Worm (Caenorhabditis elegans): ENCODE measurements around the gene M18.6.
A peak's percentile ranks its signal among the peaks of the same experiment; 100 is the strongest.

- no peak for TF ChIP-seq zip-2 (tag; optimal IDR thresholded peaks at IDR 0.05)
- TF ChIP-seq hlh-30 (tag; optimal IDR thresholded peaks at IDR 0.05; ENCODE audit: insufficient read depth): peak; percentile 56
- no peak for TF ChIP-seq nhr-11 (tag; optimal IDR thresholded peaks at IDR 0.05)
- no peak for TF ChIP-seq fkh-10 (GFP tag; optimal IDR thresholded peaks at IDR 0.05)
- TF ChIP-seq nhr-237 (tag; optimal IDR thresholded peaks at IDR 0.05): no peak
- TF ChIP-seq ceh-32 (tag; optimal IDR thresholded peaks at IDR 0.05; ENCODE audit: poor library complexity): no peak
- TF ChIP-seq snpc-4 (tag; optimal IDR thresholded peaks at IDR 0.05): no peak
- no peak for TF ChIP-seq nhr-48 (tag; optimal IDR thresholded peaks at IDR 0.05)
- no peak for TF ChIP-seq pha-4 (GFP tag; IDR thresholded peaks at IDR 0.05)
- no peak for TF ChIP-seq pha-4 (tag; optimal IDR thresholded peaks at IDR 0.05)
- no peak for TF ChIP-seq ZK546.5 (tag; optimal IDR thresholded peaks at IDR 0.05)
Measured at ce11 chrIV:12113056-12113455, 8.1 kb upstream of the M18.6 start.
